Worm (Caenorhabditis elegans) whole organism, L3 larva: ENCODE results near the gene R148.4.

Source experiments
- pha-4 ChIP-seq: fragments of 150-350 bp; optimal IDR thresholded peaks from 2 replicates; lab custom pipeline; 2014; ENCODE audit warnings: missing biosample characterization, missing genetic modification reagents, missing genetic modification characterization
- pqm-1 ChIP-seq: fragments of 150-350 bp; optimal IDR thresholded peaks from 2 replicates; lab custom pipeline; 2017; ENCODE audit warnings: missing biosample characterization, missing genetic modification characterization, inconsistent platforms
- snpc-4 ChIP-seq: fragments of 150-350 bp; optimal IDR thresholded peaks from 2 replicates; lab custom pipeline; 2014; ENCODE audit warnings: missing biosample characterization, missing genetic modification characterization
- unc-39 ChIP-seq: sonication (generic microtip); optimal IDR thresholded peaks from 4 replicates; lab custom pipeline; 2017; ENCODE audit warnings: missing biosample characterization, missing genetic modification characterization
- unc-62 ChIP-seq: fragments of 150-350 bp; sonication (generic microtip); optimal IDR thresholded peaks from 4 replicates; lab custom pipeline; 2014; ENCODE audit warnings: missing biosample characterization, missing genetic modification reagents, missing genetic modification characterization

DNA sequence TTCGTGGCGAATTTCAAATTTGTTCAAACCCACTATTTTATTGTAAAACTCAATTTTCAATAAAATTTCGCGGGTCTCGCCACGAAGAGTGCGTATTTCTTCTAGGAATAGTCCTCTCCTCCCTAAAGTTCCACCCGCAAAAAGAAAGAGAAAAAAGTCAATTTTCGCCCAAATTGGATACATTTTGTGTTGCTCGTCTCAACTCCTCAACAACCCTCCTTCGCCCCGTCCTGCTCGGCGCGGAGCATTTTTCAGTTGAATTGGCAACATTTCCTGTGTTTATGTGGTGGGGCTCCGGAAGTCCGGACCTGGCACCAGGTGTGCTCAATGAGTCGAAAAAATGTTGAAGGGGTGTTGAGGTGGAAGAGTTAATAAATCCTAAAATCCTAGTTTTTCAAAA lies 33.3 kb upstream of the R148.4 start:
- TF ChIP-seq pqm-1 (tag; lab: Kevin White, UChicago) (no peak), snpc-4 (tag; lab: Kevin White, UChicago) (no peak), pha-4 (no peak), unc-62 (GFP tag; lab: Kevin White, UChicago) (no peak), unc-39 (no peak)
